Worm (Caenorhabditis elegans): ENCODE data around the gene stip-1.
A peak's percentile ranks its signal among the peaks of the same experiment; 100 is the strongest.

The stip-1 gene

ce11 chrII:10367202-10367601 is 17.4 kb upstream of the stip-1 start, which contains the start of gene ceh-57:
TSS of gene ceh-57 (minus strand) at chrII:10367296.
- TF ChIP-seq elt-3 (tag; optimal IDR thresholded peaks at IDR 0.05): no peak
- TF ChIP-seq jun-1 (tag; optimal IDR thresholded peaks at IDR 0.05): no peak
- no peak for TF ChIP-seq tbx-2 (tag; optimal IDR thresholded peaks at IDR 0.05)

DNA sequence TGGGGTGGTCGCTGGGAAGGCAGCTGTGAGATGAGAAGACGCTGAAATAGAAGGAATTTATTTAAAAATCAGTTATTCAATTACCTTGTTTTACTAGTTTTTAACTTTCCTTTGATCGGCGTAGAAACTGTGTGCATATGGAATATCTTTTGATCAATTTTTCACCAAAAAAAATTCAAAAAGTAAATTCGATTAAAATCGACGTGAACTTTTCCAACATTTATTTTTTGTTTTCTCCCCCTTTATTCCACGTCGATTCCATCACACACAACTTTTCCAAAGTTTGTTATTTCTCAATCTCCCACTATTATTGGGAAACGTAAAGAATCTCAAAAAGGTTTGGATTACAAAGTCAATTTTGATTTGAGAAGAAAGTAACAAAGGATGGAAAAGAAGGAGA is 10.7 kb upstream of the stip-1 start, which contains the start of gene C07E3.4:
TSS of gene C07E3.4 (plus strand) at position 301 of the 400 bp plus-strand sequence.
- TF ChIP-seq lin-39 (tag; optimal IDR thresholded peaks at IDR 0.05): no peak
- no peak for TF ChIP-seq nhr-43 (tag; optimal IDR thresholded peaks at IDR 0.05; ENCODE audit: poor library complexity, severe bottlenecking)
- no peak for TF ChIP-seq lin-15B (tag; optimal IDR thresholded peaks at IDR 0.05)
- no peak for TF ChIP-seq tbx-2 (tag; optimal IDR thresholded peaks at IDR 0.05)
- TF ChIP-seq unc-62 (GFP tag; optimal IDR thresholded peaks at IDR 0.05): no peak
- no peak for TF ChIP-seq skn-1 (tag; optimal IDR thresholded peaks at IDR 0.05)
- TF ChIP-seq R02D3.7 (tag; optimal IDR thresholded peaks at IDR 0.05): no peak
- TF ChIP-seq fkh-2 (tag; optimal IDR thresholded peaks at IDR 0.05): no peak
- no peak for TF ChIP-seq ZK546.5 (tag; optimal IDR thresholded peaks at IDR 0.05)
- TF ChIP-seq nhr-28 (tag; optimal IDR thresholded peaks at IDR 0.05): no peak
- TF ChIP-seq mdl-1 (tag; optimal IDR thresholded peaks at IDR 0.05): no peak
- no peak for TF ChIP-seq elt-2 (tag; optimal IDR thresholded peaks at IDR 0.05)
- TF ChIP-seq nhr-77 (tag; optimal IDR thresholded peaks at IDR 0.05): no peak
- TF ChIP-seq ztf-11 (tag; optimal IDR thresholded peaks at IDR 0.05): no peak
- no peak for TF ChIP-seq nhr-11 (tag; optimal IDR thresholded peaks at IDR 0.05)
- no peak for TF ChIP-seq aly-2 (tag; optimal IDR thresholded peaks at IDR 0.05)
- no peak for TF ChIP-seq sea-2 (GFP tag; optimal IDR thresholded peaks at IDR 0.05)
- TF ChIP-seq unc-39 (tag; optimal IDR thresholded peaks at IDR 0.05): no peak
- no peak for TF ChIP-seq pqm-1 (tag; optimal IDR thresholded peaks at IDR 0.05)
- TF ChIP-seq mml-1 (tag; optimal IDR thresholded peaks at IDR 0.05): no peak

DNA sequence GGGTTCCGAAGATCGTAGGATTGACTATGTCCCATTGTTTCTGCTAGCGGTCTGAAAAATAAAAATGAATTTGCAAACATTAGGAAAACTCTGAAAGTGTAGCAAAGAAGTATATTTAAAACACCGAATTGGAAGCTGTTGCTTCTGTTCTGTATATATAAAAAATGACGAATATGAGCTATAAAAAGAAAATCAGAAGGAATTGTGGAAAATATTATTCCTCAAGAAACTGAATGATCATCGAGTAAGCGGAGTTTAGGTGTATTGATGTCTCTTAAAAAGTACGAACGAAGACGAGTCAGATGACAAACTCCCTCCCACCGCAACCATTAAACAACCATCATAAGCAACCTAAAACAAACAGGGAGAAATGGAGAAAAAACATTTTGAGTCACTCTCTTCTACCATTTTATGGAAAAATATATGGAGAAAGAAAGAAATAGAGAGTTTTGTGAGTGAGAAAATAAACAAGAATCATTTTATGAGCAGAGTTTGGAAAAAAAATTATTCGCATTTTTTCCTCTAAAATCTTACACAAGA is 7.7 kb upstream of the stip-1 start, which contains the start of gene C07E3.3:
TSS of gene C07E3.3 (minus strand) at position 51 of the 540 bp plus-strand sequence.
- TF ChIP-seq nhr-77 (tag; optimal IDR thresholded peaks at IDR 0.05) (no peak), pha-4 (tag; optimal IDR thresholded peaks at IDR 0.05) (peak; percentile 74), fkh-10 (GFP tag; optimal IDR thresholded peaks at IDR 0.05) (no peak)

DNA sequence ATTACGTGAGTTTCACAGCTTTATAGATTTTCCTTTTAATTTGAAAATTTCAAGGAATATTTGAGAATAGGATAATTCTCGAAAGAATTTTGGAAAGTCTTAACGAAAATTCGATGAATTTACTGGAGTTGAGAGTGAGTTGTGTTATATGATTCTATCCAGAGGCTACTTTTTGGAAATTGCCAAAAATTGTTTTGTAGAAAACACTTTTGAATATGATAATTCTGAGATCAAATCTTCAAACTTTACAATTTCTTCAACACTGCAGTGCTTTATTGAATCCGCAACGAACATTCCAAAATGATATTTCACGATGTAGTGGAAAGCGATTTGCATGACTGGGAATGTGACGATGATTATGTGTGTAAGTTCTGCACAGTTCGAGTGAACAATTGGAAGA is 2.2 kb upstream of the stip-1 start, which contains the start of gene C07E3.8:
TSS of gene C07E3.8 (plus strand) at position 301 of the 400 bp plus-strand sequence.
- TF ChIP-seq fkh-10 (GFP tag; optimal IDR thresholded peaks at IDR 0.05) (no peak), ztf-11 (tag; optimal IDR thresholded peaks at IDR 0.05) (no peak), nhr-28 (tag; optimal IDR thresholded peaks at IDR 0.05) (no peak), sea-2 (GFP tag; optimal IDR thresholded peaks at IDR 0.05) (no peak), egl-5 (tag; optimal IDR thresholded peaks at IDR 0.05) (no peak), lsy-12 (tag; optimal IDR thresholded peaks at IDR 0.05) (no peak), nhr-23 (tag; optimal IDR thresholded peaks at IDR 0.05) (no peak), aly-2 (tag; optimal IDR thresholded peaks at IDR 0.05) (no peak), ceh-28 (tag; optimal IDR thresholded peaks at IDR 0.05) (no peak)

DNA sequence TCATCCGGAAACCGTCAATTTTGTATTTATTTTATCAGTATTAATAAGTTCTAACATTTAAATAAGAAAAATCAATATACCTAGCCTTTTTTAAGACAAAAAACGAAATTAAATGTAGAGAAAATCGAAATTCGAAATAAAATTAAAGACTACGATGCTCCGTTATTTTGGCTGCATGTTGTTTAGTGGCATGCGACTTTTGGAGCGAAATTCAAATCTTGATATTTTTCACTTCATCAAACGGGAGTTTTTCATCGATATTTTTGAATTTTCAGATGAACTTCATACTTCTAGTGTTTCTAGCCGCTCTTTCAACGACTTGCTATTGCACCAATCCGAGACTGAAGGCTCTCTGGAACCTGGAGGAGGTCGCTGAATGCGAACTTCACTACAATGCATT is 675 bp upstream of the stip-1 start, which contains the start of gene C07E3.9:
TSS of gene C07E3.9 (plus strand) at position 270 of the 400 bp plus-strand sequence.
- no peak for TF ChIP-seq ceh-28 (tag; optimal IDR thresholded peaks at IDR 0.05)
- TF ChIP-seq sea-2 (GFP tag; optimal IDR thresholded peaks at IDR 0.05): no peak
- no peak for TF ChIP-seq lin-39 (tag; optimal IDR thresholded peaks at IDR 0.05)
- TF ChIP-seq R02D3.7 (tag; optimal IDR thresholded peaks at IDR 0.05): peak; percentile 1
- no peak for TF ChIP-seq ztf-4 (tag; optimal IDR thresholded peaks at IDR 0.05)
- no peak for TF ChIP-seq nhr-25 (tag; optimal IDR thresholded peaks at IDR 0.05)
- TF ChIP-seq pha-4 (tag; optimal IDR thresholded peaks at IDR 0.05): peak; percentile 39
- TF ChIP-seq nhr-23 (tag; optimal IDR thresholded peaks at IDR 0.05): peak; percentile 23
- no peak for TF ChIP-seq nhr-11 (tag; optimal IDR thresholded peaks at IDR 0.05)
- TF ChIP-seq tbx-2 (tag; optimal IDR thresholded peaks at IDR 0.05): no peak
- no peak for TF ChIP-seq snpc-4 (tag; optimal IDR thresholded peaks at IDR 0.05)
- no peak for TF ChIP-seq nhr-28 (tag; optimal IDR thresholded peaks at IDR 0.05)
- TF ChIP-seq lin-15B (tag; optimal IDR thresholded peaks at IDR 0.05): peak; percentile 72
- no peak for TF ChIP-seq daf-12 (tag; optimal IDR thresholded peaks at IDR 0.05)
- no peak for TF ChIP-seq nhr-12 (tag; optimal IDR thresholded peaks at IDR 0.05)

Measured in whole organism, L3 larva.